Fruit fly (Drosophila melanogaster) whole organism, embryonic: ENCODE measurements around the gene Pxn.
A peak's percentile ranks its signal among the peaks of the same experiment; 100 is the strongest.

Source experiments
- Antp ChIP-seq: fragments of 200-800 bp; sonication (Bioruptor generic); optimal IDR thresholded peaks from 3 replicates; lab custom pipeline; 2016; ENCODE audit warnings: missing biosample characterization, missing genetic modification characterization
- CG10543 ChIP-seq: fragments of 200-800 bp; sonication (Bioruptor generic); optimal IDR thresholded peaks from 3 replicates; lab custom pipeline; 2017; ENCODE audit warnings: missing biosample characterization, mild to moderate bottlenecking, missing genetic modification characterization, moderate library complexity
- CG11247 ChIP-seq: fragments of 200-800 bp; sonication (Bioruptor generic); IDR thresholded peaks from 2 replicates; pipeline ENCODE4 v1.3.6; 2022; ENCODE audit warnings: missing biosample characterization, missing genetic modification characterization
- CG12104 ChIP-seq: fragments of 200-800 bp; sonication (Bioruptor generic); optimal IDR thresholded peaks from 3 replicates; lab custom pipeline; 2016; ENCODE audit warnings: missing biosample characterization, missing genetic modification characterization
- CG12659 ChIP-seq: fragments of 200-800 bp; sonication (Bioruptor generic); optimal IDR thresholded peaks from 3 replicates; lab custom pipeline; 2017; ENCODE audit warnings: mild to moderate bottlenecking, missing biosample characterization, missing genetic modification reagents, missing genetic modification characterization
- CG13296 ChIP-seq: fragments of 200-800 bp; sonication (Bioruptor generic); optimal IDR thresholded peaks from 3 replicates; lab custom pipeline; 2018; ENCODE audit warnings: missing biosample characterization, mild to moderate bottlenecking, missing genetic modification characterization
- CG13424 ChIP-seq: fragments of 200-800 bp; sonication (Bioruptor generic); optimal IDR thresholded peaks from 2 replicates; lab custom pipeline; 2019; ENCODE audit warnings: missing biosample characterization, mild to moderate bottlenecking, missing genetic modification characterization, moderate library complexity
- CG14667 ChIP-seq: fragments of 200-800 bp; sonication (Bioruptor generic); IDR thresholded peaks from 2 replicates; pipeline ENCODE4 v1.3.6; 2022; ENCODE audit warnings: missing biosample characterization, missing genetic modification characterization
- CG15073 ChIP-seq: fragments of 200-800 bp; sonication (Bioruptor generic); optimal IDR thresholded peaks from 2 replicates; lab custom pipeline; 2016; ENCODE audit warnings: missing biosample characterization, missing genetic modification characterization
- CG15514 ChIP-seq: fragments of 200-800 bp; sonication (Bioruptor generic); optimal IDR thresholded peaks from 3 replicates; lab custom pipeline; 2017; ENCODE audit warnings: missing biosample characterization, missing genetic modification characterization, mild to moderate bottlenecking, moderate library complexity, missing genetic modification reagents
- CG17328 ChIP-seq: fragments of 200-800 bp; sonication (Bioruptor generic); IDR thresholded peaks from 2 replicates; pipeline ENCODE4 v1.3.6; 2022; ENCODE audit warnings: missing biosample characterization, missing genetic modification characterization
- CG17359 ChIP-seq: fragments of 200-800 bp; sonication (Bioruptor generic); optimal IDR thresholded peaks from 3 replicates; lab custom pipeline; 2018; ENCODE audit warnings: missing biosample characterization, mild to moderate bottlenecking, missing genetic modification characterization, moderate library complexity
- CG17802 ChIP-seq: fragments of 200-800 bp; sonication (Bioruptor generic); optimal IDR thresholded peaks from 2 replicates; lab custom pipeline; 2018; ENCODE audit warnings: missing biosample characterization, mild to moderate bottlenecking, missing genetic modification characterization, moderate library complexity
- CG2129 ChIP-seq: fragments of 200-800 bp; sonication (Bioruptor generic); IDR thresholded peaks from 2 replicates; pipeline ENCODE4 v1.3.6; 2022; ENCODE audit warnings: missing biosample characterization, missing genetic modification characterization; ENCODE audit not compliant: partially characterized antibody
- CG2199 ChIP-seq: fragments of 200-800 bp; sonication (Bioruptor generic); IDR thresholded peaks from 3 replicates; pipeline ENCODE4 v1.3.6; 2022; ENCODE audit warnings: missing biosample characterization, missing genetic modification characterization
- CG3407 ChIP-seq: fragments of 200-800 bp; sonication (Bioruptor generic); optimal IDR thresholded peaks from 2 replicates; lab custom pipeline; 2018; ENCODE audit warnings: missing biosample characterization, mild to moderate bottlenecking, missing genetic modification characterization
- CG4360 ChIP-seq: fragments of 200-800 bp; sonication (Bioruptor generic); IDR thresholded peaks from 2 replicates; pipeline ENCODE4 v1.3.6; 2022; ENCODE audit warnings: missing biosample characterization, missing genetic modification characterization
- CG9215 ChIP-seq: fragments of 200-800 bp; sonication (Bioruptor generic); IDR thresholded peaks from 2 replicates; pipeline ENCODE4 v1.3.6; 2022; ENCODE audit warnings: missing biosample characterization, missing genetic modification characterization
- CG9797 ChIP-seq: fragments of 200-800 bp; sonication (Bioruptor generic); optimal IDR thresholded peaks from 3 replicates; lab custom pipeline; 2018; ENCODE audit warnings: missing biosample characterization, mild to moderate bottlenecking, missing genetic modification characterization
- D ChIP-seq, 2 experiments: fragments of 200-800 bp in 1 of 2; fragments of >200 bp in 1 of 2; sonication (Bioruptor generic) in 1 of 2; optimal IDR thresholded peaks; 2 replicates in 1 of 2; 3 replicates in 1 of 2; lab custom pipeline; 2017; ENCODE audit warnings: mild to moderate bottlenecking in 1 of 2, missing biosample characterization in 1 of 2, missing genetic modification characterization in 1 of 2, missing genetic modification reagents in 1 of 2
- HmgZ ChIP-seq: fragments of 200-800 bp; sonication (Bioruptor generic); optimal IDR thresholded peaks from 2 replicates; lab custom pipeline; 2018; ENCODE audit warnings: missing biosample characterization, mild to moderate bottlenecking, missing genetic modification characterization
- Kr ChIP-seq: fragments of 200-800 bp; sonication (Bioruptor generic); optimal IDR thresholded peaks from 2 replicates; lab custom pipeline; 2017; ENCODE audit warnings: missing biosample characterization, mild to moderate bottlenecking, missing genetic modification characterization
- Max ChIP-seq: fragments of 200-800 bp; sonication (Bioruptor generic); optimal IDR thresholded peaks from 2 replicates; lab custom pipeline; 2016; ENCODE audit warnings: missing biosample characterization, mild to moderate bottlenecking, missing genetic modification characterization
- NFAT ChIP-seq: fragments of 200-800 bp; sonication (Bioruptor generic); IDR thresholded peaks from 2 replicates; pipeline ENCODE4 v1.3.6; 2022; ENCODE audit warnings: missing biosample characterization, missing genetic modification characterization
- Pdp1 ChIP-seq, 2 experiments: fragments of 200-800 bp; sonication (Bioruptor generic); optimal IDR thresholded peaks; 3 replicates each; lab custom pipeline; 2016; ENCODE audit warnings: missing biosample characterization in 2 of 2, missing genetic modification characterization in 2 of 2, mild to moderate bottlenecking in 1 of 2, moderate library complexity in 1 of 2
- Sox102F ChIP-seq: fragments of 200-800 bp; sonication (Bioruptor generic); optimal IDR thresholded peaks from 2 replicates; lab custom pipeline; 2018; ENCODE audit warnings: missing biosample characterization, mild to moderate bottlenecking, missing genetic modification characterization, moderate library complexity
- Taf1 ChIP-seq: fragments of 200-800 bp; sonication (Bioruptor generic); IDR thresholded peaks from 2 replicates; pipeline ENCODE4 v1.3.6; 2022; ENCODE audit warnings: missing biosample characterization, missing genetic modification characterization
- Tbp ChIP-seq: fragments of >200 bp; optimal IDR thresholded peaks from 2 replicates; lab custom pipeline; 2018; ENCODE audit warnings: missing biosample characterization, missing genetic modification characterization
- ash1 ChIP-seq: fragments of 200-800 bp; sonication (Bioruptor generic); optimal IDR thresholded peaks from 2 replicates; lab custom pipeline; 2018; ENCODE audit warnings: missing biosample characterization, mild to moderate bottlenecking, missing genetic modification characterization
- btn ChIP-seq: fragments of 200-800 bp; sonication (Bioruptor generic); optimal IDR thresholded peaks from 2 replicates; lab custom pipeline; 2016; ENCODE audit warnings: missing biosample characterization, missing genetic modification characterization
- cg ChIP-seq: fragments of 200-800 bp; sonication (Bioruptor generic); optimal IDR thresholded peaks from 3 replicates; lab custom pipeline; 2019; ENCODE audit warnings: missing biosample characterization, mild to moderate bottlenecking, missing genetic modification characterization, moderate library complexity
- crc ChIP-seq: fragments of 200-800 bp; sonication (Bioruptor generic); optimal IDR thresholded peaks from 2 replicates; lab custom pipeline; 2016; ENCODE audit warnings: missing biosample characterization, missing genetic modification characterization
- ems ChIP-seq: fragments of 200-800 bp; sonication (Bioruptor generic); optimal IDR thresholded peaks from 3 replicates; lab custom pipeline; 2016; ENCODE audit warnings: missing biosample characterization, missing genetic modification characterization
- fd3F ChIP-seq: fragments of 200-800 bp; sonication (Bioruptor generic); optimal IDR thresholded peaks from 2 replicates; lab custom pipeline; 2018; ENCODE audit warnings: missing biosample characterization, mild to moderate bottlenecking, missing genetic modification characterization, moderate library complexity
- gem ChIP-seq: fragments of 200-800 bp; sonication (Bioruptor generic); optimal IDR thresholded peaks from 2 replicates; lab custom pipeline; 2019; ENCODE audit warnings: missing biosample characterization, mild to moderate bottlenecking, missing genetic modification characterization, moderate library complexity
- jing ChIP-seq: fragments of 200-800 bp; sonication (Bioruptor generic); optimal IDR thresholded peaks from 2 replicates; lab custom pipeline; 2018; ENCODE audit warnings: missing biosample characterization, mild to moderate bottlenecking, missing genetic modification characterization
- kah ChIP-seq: fragments of 200-800 bp; sonication (Bioruptor generic); optimal IDR thresholded peaks from 2 replicates; lab custom pipeline; 2018; ENCODE audit warnings: missing biosample characterization, mild to moderate bottlenecking, missing genetic modification characterization
- kay ChIP-seq: fragments of 200-800 bp; sonication (Bioruptor generic); optimal IDR thresholded peaks from 2 replicates; lab custom pipeline; 2016; ENCODE audit warnings: missing biosample characterization, missing genetic modification characterization
- lbe ChIP-seq: fragments of 200-800 bp; sonication (Bioruptor generic); optimal IDR thresholded peaks from 2 replicates; lab custom pipeline; 2016; ENCODE audit warnings: missing biosample characterization, mild to moderate bottlenecking, missing genetic modification characterization
- peb ChIP-seq: fragments of 200-800 bp; sonication (Bioruptor generic); IDR thresholded peaks from 2 replicates; pipeline ENCODE4 v1.3.6; 2022; ENCODE audit warnings: missing biosample characterization, missing genetic modification characterization
- phol ChIP-seq: fragments of 200-800 bp; sonication (Bioruptor generic); optimal IDR thresholded peaks from 3 replicates; lab custom pipeline; 2018; ENCODE audit warnings: missing biosample characterization, mild to moderate bottlenecking, missing genetic modification characterization, moderate library complexity
- scrt ChIP-seq: fragments of 200-800 bp; sonication (Bioruptor generic); optimal IDR thresholded peaks from 2 replicates; lab custom pipeline; 2018; ENCODE audit warnings: missing biosample characterization, mild to moderate bottlenecking, missing genetic modification characterization, moderate library complexity
- sima ChIP-seq: fragments of 200-800 bp; sonication (Bioruptor generic); optimal IDR thresholded peaks from 2 replicates; lab custom pipeline; 2016; ENCODE audit warnings: missing biosample characterization, missing genetic modification characterization
- slbo ChIP-seq: fragments of 200-800 bp; sonication (Bioruptor generic); IDR thresholded peaks from 2 replicates; pipeline ENCODE4 v1.3.6; 2022; ENCODE audit warnings: missing biosample characterization, missing genetic modification characterization
- sr ChIP-seq: fragments of 200-800 bp; sonication (Bioruptor generic); IDR thresholded peaks from 3 replicates; pipeline ENCODE4 v1.3.6; 2022; ENCODE audit warnings: missing biosample characterization, missing genetic modification characterization
- tgo ChIP-seq: fragments of 200-800 bp; sonication (Bioruptor generic); IDR thresholded peaks from 3 replicates; pipeline ENCODE4 v1.3.6; 2022; ENCODE audit warnings: missing biosample characterization, missing genetic modification characterization
- z ChIP-seq: fragments of 200-800 bp; sonication (Bioruptor generic); IDR thresholded peaks from 3 replicates; pipeline ENCODE4 v1.3.6; 2022; ENCODE audit warnings: missing biosample characterization, missing genetic modification characterization
- zen2 ChIP-seq: fragments of 200-800 bp; sonication (Bioruptor generic); IDR thresholded peaks from 3 replicates; pipeline ENCODE4 v1.3.6; 2022; ENCODE audit warnings: missing biosample characterization, missing genetic modification characterization; ENCODE audit not compliant: partially characterized antibody

The Pxn gene

DNA sequence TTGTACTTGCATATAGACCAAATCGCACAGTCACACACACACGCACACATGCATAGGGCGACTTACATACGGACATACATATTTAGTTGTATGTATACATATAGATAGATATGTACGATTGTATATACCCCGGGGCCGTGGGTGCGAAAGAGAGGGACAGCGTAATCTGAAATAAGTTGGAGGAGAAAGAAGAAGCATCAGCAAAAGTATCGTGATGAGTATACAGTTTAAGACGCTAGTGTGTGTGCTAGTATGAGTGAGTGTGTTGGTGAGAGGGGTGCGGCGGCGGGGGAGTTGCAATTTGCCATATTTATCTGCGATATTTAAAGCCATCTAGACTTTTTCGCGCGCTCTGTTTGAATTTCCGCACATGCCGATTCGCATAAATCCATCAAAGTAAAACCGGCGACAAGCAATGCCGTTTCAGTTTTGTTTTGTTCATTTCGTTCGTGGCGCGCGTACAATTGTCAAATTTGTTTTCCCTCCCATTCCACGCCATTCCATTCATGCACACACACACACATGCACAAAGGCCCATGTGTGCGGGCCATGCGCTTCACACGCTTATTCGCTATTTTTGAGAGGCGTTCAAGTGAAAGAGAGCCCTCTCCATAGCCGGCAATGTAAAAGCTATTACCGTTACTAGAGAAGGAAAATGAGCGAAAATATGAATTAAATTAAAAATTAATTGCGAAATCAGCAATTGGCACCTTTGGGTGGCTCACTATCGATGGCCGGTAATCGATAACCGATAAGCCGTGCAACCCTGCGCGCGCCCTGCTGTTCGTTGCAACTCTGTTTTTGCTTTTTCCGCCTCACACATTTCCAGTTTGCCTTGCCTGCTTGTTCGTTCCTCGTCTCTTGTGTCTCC lies 5.3 kb upstream of the Pxn start:
- TF ChIP-seq CG17359 (tag; lab: Kevin White, UChicago) = peak; percentile 74
- TF ChIP-seq jing = no peak
- peak; percentile 44; the same call in 1 of the 2 replicates for TF ChIP-seq CG4360 (GFP tag; lab: Robert Waterston, UW)
- no peak for TF ChIP-seq z
- TF ChIP-seq CG9797 (GFP tag; lab: Kevin White, UChicago) = peak; percentile 54
- peak; percentile 74 for TF ChIP-seq ems (GFP tag; lab: Kevin White, UChicago)
- TF ChIP-seq CG15073 = no peak
- peak; percentile 51; the same call in 1 of the 2 replicates for TF ChIP-seq peb (GFP tag; lab: Robert Waterston, UW)
- peak; percentile 95 for TF ChIP-seq CG12659
- peak; percentile 75 for TF ChIP-seq HmgZ
- peak; percentile 85 for TF ChIP-seq NFAT (GFP tag; lab: Robert Waterston, UW)
- peak; percentile 65; the same call in 1 of the 3 replicates for TF ChIP-seq CG2199 (GFP tag; lab: Robert Waterston, UW)
- peak; percentile 69 for TF ChIP-seq sr
- TF ChIP-seq CG15514 (GFP tag; lab: Kevin White, UChicago) = peak; percentile 90
- peak; percentile 83 for TF ChIP-seq CG17328 (GFP tag; lab: Robert Waterston, UW)
- peak; percentile 82 for TF ChIP-seq CG11247 (GFP tag; lab: Robert Waterston, UW)
- TF ChIP-seq kay (GFP tag; lab: Kevin White, UChicago) = no peak
- TF ChIP-seq CG2129 (GFP tag; lab: Robert Waterston, UW) = peak; percentile 49
- TF ChIP-seq CG3407 (GFP tag; lab: Kevin White, UChicago) = peak; percentile 82
- TF ChIP-seq gem (tag; lab: Kevin White, UChicago) = peak; percentile 52
- TF ChIP-seq CG13296 (GFP tag; lab: Kevin White, UChicago) = peak; percentile 93
- peak; percentile 89 for TF ChIP-seq cg (GFP tag; lab: Kevin White, UChicago)
- TF ChIP-seq Max (GFP tag; lab: Kevin White, UChicago) = peak; percentile 84
- peak; percentile 76 for TF ChIP-seq lbe (GFP tag; lab: Kevin White, UChicago)
- peak; percentile 59 for TF ChIP-seq CG13424 (tag; lab: Kevin White, UChicago)
- TF ChIP-seq slbo (GFP tag; lab: Robert Waterston, UW) = peak; percentile 74
- no peak; the same call in 1 of the 2 replicates for TF ChIP-seq Taf1 (GFP tag; lab: Robert Waterston, UW)
- TF ChIP-seq sima (GFP tag; lab: Kevin White, UChicago) = peak; percentile 52
- TF ChIP-seq Tbp (GFP tag; lab: Kevin White, UChicago) = peak; percentile 5
- no peak for TF ChIP-seq kah
- TF ChIP-seq tgo (GFP tag; lab: Robert Waterston, UW) = peak; percentile 68
- peak; percentile 54 for TF ChIP-seq CG17802
- peak; percentile 39 for TF ChIP-seq CG9215 (GFP tag; lab: Robert Waterston, UW)
- peak; percentile 11 for TF ChIP-seq Sox102F (GFP tag; lab: Kevin White, UChicago)
- peak; percentile 79 to 84 for TF ChIP-seq Pdp1 (GFP tag; optimal IDR thresholded peaks at IDR 0.05; lab: Kevin White, UChicago)
- peak; percentile 96 for TF ChIP-seq CG10543 (GFP tag; lab: Kevin White, UChicago)
- peak; percentile 79 for TF ChIP-seq Antp
- peak; percentile 81 for TF ChIP-seq scrt (GFP tag; lab: Kevin White, UChicago)
- peak; percentile 91 for TF ChIP-seq CG12104 (GFP tag; lab: Kevin White, UChicago)
- TF ChIP-seq Kr (GFP tag; lab: Kevin White, UChicago) = peak; percentile 51
- TF ChIP-seq zen2 (GFP tag; lab: Robert Waterston, UW) = 0 out of 3 replicates have a peak, but pooled peaks have one; percentile 56
- TF ChIP-seq CG14667 (GFP tag; lab: Robert Waterston, UW) = no peak
- peak; percentile 73 for TF ChIP-seq fd3F
- TF ChIP-seq ash1 = peak; percentile 90
- no peak for TF ChIP-seq D (optimal IDR thresholded peaks at IDR 0.05; lab: Kevin White, UChicago)
- TF ChIP-seq D (GFP tag; optimal IDR thresholded peaks at IDR 0.05; lab: Kevin White, UChicago) = peak; percentile 67
- peak; percentile 71 for TF ChIP-seq btn (GFP tag; lab: Kevin White, UChicago)
- TF ChIP-seq crc (GFP tag; lab: Kevin White, UChicago) = peak; percentile 67
- peak; percentile 74 for TF ChIP-seq phol (tag; lab: Kevin White, UChicago)
